Worm (Caenorhabditis elegans) whole organism, midembryonic: ENCODE data around the gene str-118.

Source experiments
- T22C8.4 ChIP-seq: fragments of 200-800 bp; sonication (Bioruptor generic); IDR thresholded peaks from 2 replicates; pipeline ENCODE4 v1.3.6; 2022; ENCODE audit warnings: missing genetic modification characterization, missing compliant biosample characterization
- cog-1 ChIP-seq: sonication (generic microtip); optimal IDR thresholded peaks from 2 replicates; lab custom pipeline; 2016; ENCODE audit warnings: missing genetic modification characterization, missing compliant biosample characterization
- flt-1 ChIP-seq: fragments of 200-800 bp; sonication (Bioruptor generic); IDR thresholded peaks from 2 replicates; pipeline ENCODE4 v1.3.6; 2022; ENCODE audit warnings: missing genetic modification characterization, missing compliant biosample characterization
- med-1 ChIP-seq: sonication (generic microtip); optimal IDR thresholded peaks from 2 replicates; lab custom pipeline; 2017; ENCODE audit warnings: missing genetic modification characterization, mild to moderate bottlenecking, missing compliant biosample characterization, antibody characterized with exemption, missing genetic modification reagents; ENCODE audit not compliant: insufficient read depth
- ref-1 ChIP-seq: fragments of 200-800 bp; sonication (Bioruptor generic); conservative IDR thresholded peaks from 2 replicates; pipeline ENCODE4 v1.3.6; 2022; ENCODE audit warnings: missing genetic modification reagents, missing genetic modification characterization, missing compliant biosample characterization
- ztf-23 ChIP-seq: fragments of 200-800 bp; sonication (Bioruptor generic); IDR thresholded peaks from 2 replicates; pipeline ENCODE4 v1.3.6; 2022; ENCODE audit warnings: missing genetic modification reagents, missing genetic modification characterization, missing compliant biosample characterization
- ztf-29 ChIP-seq: fragments of 200-800 bp; sonication (Bioruptor generic); IDR thresholded peaks from 2 replicates; pipeline ENCODE4 v1.3.6; 2022; ENCODE audit warnings: missing genetic modification reagents, missing genetic modification characterization, missing compliant biosample characterization

DNA sequence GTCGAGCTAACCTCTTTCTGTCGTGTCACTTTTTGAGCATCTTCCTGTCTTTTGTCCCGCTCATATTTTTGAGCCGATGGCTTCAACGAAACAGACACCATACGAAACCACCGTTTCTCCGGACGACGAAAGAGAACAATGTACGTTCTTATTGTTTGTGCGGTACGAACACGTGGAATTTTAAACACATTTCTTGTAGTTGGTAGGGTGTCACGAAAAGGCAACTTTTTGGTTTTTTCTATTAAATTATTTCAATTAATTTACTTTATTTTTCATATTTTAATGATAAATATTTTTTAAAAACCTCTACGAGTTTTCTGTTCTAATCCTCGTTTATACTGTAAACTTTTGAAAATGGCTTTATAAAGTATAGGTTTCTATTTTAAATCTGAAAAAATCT, 39.2 kb downstream of the str-118 start, which contains the start of gene R04B5.11:
- TF ChIP-seq flt-1 (GFP tag; lab: Robert Waterston, UW) (no peak), med-1 (no peak), ztf-23 (GFP tag; lab: Robert Waterston, UW) (no peak), cog-1 (tag; lab: Kevin White, UChicago) (no peak), ztf-29 (GFP tag; lab: Robert Waterston, UW) (no peak), T22C8.4 (GFP tag; lab: Robert Waterston, UW) (no peak), ref-1 (GFP tag; lab: Robert Waterston, UW) (no peak)
